Fruit fly (Drosophila melanogaster) whole organism, embryonic: ENCODE data around the gene CG12470.

Experiments used
- Atf6 ChIP-seq: fragments of 200-800 bp; sonication (Bioruptor generic); IDR thresholded peaks from 2 replicates; pipeline ENCODE4 v1.3.6; 2022; ENCODE audit warnings: missing biosample characterization, missing genetic modification characterization
- B-H2 ChIP-seq: fragments of 200-800 bp; sonication (Bioruptor generic); optimal IDR thresholded peaks from 2 replicates; lab custom pipeline; 2018; ENCODE audit warnings: missing biosample characterization, mild to moderate bottlenecking, missing genetic modification characterization
- C15 ChIP-seq: fragments of 200-800 bp; sonication (Bioruptor generic); IDR thresholded peaks from 3 replicates; pipeline ENCODE4 v1.3.6; 2022; ENCODE audit warnings: missing biosample characterization, missing genetic modification characterization
- CG10209 ChIP-seq: fragments of 200-800 bp; sonication (Bioruptor generic); optimal IDR thresholded peaks from 3 replicates; lab custom pipeline; 2017; ENCODE audit warnings: missing biosample characterization, mild to moderate bottlenecking, missing genetic modification characterization, missing genetic modification reagents
- CG10321 ChIP-seq: fragments of 200-800 bp; sonication (Bioruptor generic); IDR thresholded peaks from 2 replicates; pipeline ENCODE4 v1.3.6; 2022; ENCODE audit warnings: missing biosample characterization, missing genetic modification characterization
- CG11695 ChIP-seq: fragments of 200-800 bp; sonication (Bioruptor generic); IDR thresholded peaks from 3 replicates; pipeline ENCODE4 v1.3.6; 2022; ENCODE audit warnings: missing biosample characterization, missing genetic modification characterization
- CG15514 ChIP-seq: fragments of 200-800 bp; sonication (Bioruptor generic); optimal IDR thresholded peaks from 3 replicates; lab custom pipeline; 2017; ENCODE audit warnings: missing biosample characterization, missing genetic modification characterization, mild to moderate bottlenecking, moderate library complexity, missing genetic modification reagents
- CG15601 ChIP-seq: fragments of 200-800 bp; sonication (Bioruptor generic); optimal IDR thresholded peaks from 3 replicates; lab custom pipeline; 2019; ENCODE audit warnings: missing biosample characterization, mild to moderate bottlenecking, missing genetic modification characterization, moderate library complexity
- CG1647 ChIP-seq: fragments of 200-800 bp; sonication (Bioruptor generic); optimal IDR thresholded peaks from 3 replicates; lab custom pipeline; 2016; ENCODE audit warnings: missing biosample characterization, missing genetic modification characterization
- CG16863 ChIP-seq: fragments of 200-800 bp; sonication (Bioruptor generic); optimal IDR thresholded peaks from 3 replicates; lab custom pipeline; 2016; ENCODE audit warnings: missing biosample characterization, missing genetic modification characterization
- CG17359 ChIP-seq: fragments of 200-800 bp; sonication (Bioruptor generic); optimal IDR thresholded peaks from 3 replicates; lab custom pipeline; 2018; ENCODE audit warnings: missing biosample characterization, mild to moderate bottlenecking, missing genetic modification characterization, moderate library complexity
- CG17568 ChIP-seq: fragments of 200-800 bp; sonication (Bioruptor generic); optimal IDR thresholded peaks from 2 replicates; lab custom pipeline; 2018; ENCODE audit warnings: missing biosample characterization, mild to moderate bottlenecking, missing genetic modification characterization, moderate library complexity
- CG18599 ChIP-seq: fragments of 200-800 bp; sonication (Bioruptor generic); optimal IDR thresholded peaks from 3 replicates; lab custom pipeline; 2017; ENCODE audit warnings: missing biosample characterization, missing genetic modification characterization, mild to moderate bottlenecking, moderate library complexity, missing genetic modification reagents
- CG2678 ChIP-seq: fragments of 200-800 bp; sonication (Bioruptor generic); optimal IDR thresholded peaks from 3 replicates; lab custom pipeline; 2019; ENCODE audit warnings: missing biosample characterization, mild to moderate bottlenecking, missing genetic modification characterization, moderate library complexity
- CG2712 ChIP-seq: fragments of 200-800 bp; optimal IDR thresholded peaks from 3 replicates; lab custom pipeline; 2019; ENCODE audit warnings: missing biosample characterization, mild to moderate bottlenecking, missing genetic modification characterization, moderate library complexity
- CG32767 ChIP-seq: fragments of 200-800 bp; sonication (Bioruptor generic); IDR thresholded peaks from 2 replicates; pipeline ENCODE4 v1.3.6; 2022; ENCODE audit warnings: missing biosample characterization, missing genetic modification characterization
- CG3281 ChIP-seq: fragments of 200-800 bp; sonication (Bioruptor generic); optimal IDR thresholded peaks from 3 replicates; lab custom pipeline; 2017; ENCODE audit warnings: missing biosample characterization, mild to moderate bottlenecking, missing genetic modification characterization
- CG4617 ChIP-seq: fragments of 200-800 bp; sonication (Bioruptor generic); optimal IDR thresholded peaks from 3 replicates; lab custom pipeline; 2016; ENCODE audit warnings: missing biosample characterization, missing genetic modification characterization, borderline replicate concordance
- CG6254 ChIP-seq: fragments of 200-800 bp; sonication (Bioruptor generic); optimal IDR thresholded peaks from 3 replicates; lab custom pipeline; 2017; ENCODE audit warnings: mild to moderate bottlenecking, missing biosample characterization, missing genetic modification reagents, missing genetic modification characterization
- CG6683 ChIP-seq: fragments of 200-800 bp; sonication (Bioruptor generic); optimal IDR thresholded peaks from 2 replicates; lab custom pipeline; 2017; ENCODE audit warnings: missing biosample characterization, mild to moderate bottlenecking, missing genetic modification characterization, missing genetic modification reagents
- CG6813 ChIP-seq: fragments of 200-800 bp; sonication (Bioruptor generic); optimal IDR thresholded peaks from 2 replicates; lab custom pipeline; 2017; ENCODE audit warnings: missing biosample characterization, missing genetic modification characterization, mild to moderate bottlenecking, moderate library complexity, missing genetic modification reagents
- CG8290 ChIP-seq, 3 experiments: fragments of 200-800 bp; sonication (Bioruptor generic); optimal IDR thresholded peaks; 2 replicates each; lab custom pipeline; 2016 to 2019; ENCODE audit warnings: missing biosample characterization in 3 of 3, missing genetic modification characterization in 3 of 3, mild to moderate bottlenecking in 2 of 3, moderate library complexity in 1 of 3
- CG8388 ChIP-seq: fragments of 200-800 bp; sonication (Bioruptor generic); optimal IDR thresholded peaks from 2 replicates; lab custom pipeline; 2019; ENCODE audit warnings: missing biosample characterization, mild to moderate bottlenecking, missing genetic modification characterization, moderate library complexity
- Chrac-16 ChIP-seq: fragments of 200-800 bp; sonication (Bioruptor generic); optimal IDR thresholded peaks from 3 replicates; lab custom pipeline; 2016; ENCODE audit warnings: missing biosample characterization, missing genetic modification characterization
- CkIIα-i1 ChIP-seq: fragments of 200-800 bp; sonication (Bioruptor generic); IDR thresholded peaks from 2 replicates; pipeline ENCODE4 v1.3.6; 2022; ENCODE audit warnings: missing biosample characterization, missing genetic modification characterization
- Elba2 ChIP-seq: fragments of 200-800 bp; sonication (Bioruptor generic); optimal IDR thresholded peaks from 3 replicates; lab custom pipeline; 2016; ENCODE audit warnings: missing biosample characterization, missing genetic modification characterization
- Fer3 ChIP-seq: fragments of 200-800 bp; sonication (Bioruptor generic); optimal IDR thresholded peaks from 2 replicates; lab custom pipeline; 2018; ENCODE audit warnings: missing biosample characterization, mild to moderate bottlenecking, missing genetic modification characterization, moderate library complexity
- HmgZ ChIP-seq: fragments of 200-800 bp; sonication (Bioruptor generic); optimal IDR thresholded peaks from 2 replicates; lab custom pipeline; 2018; ENCODE audit warnings: missing biosample characterization, mild to moderate bottlenecking, missing genetic modification characterization
- Hmr ChIP-seq: fragments of 200-800 bp; sonication (Bioruptor generic); optimal IDR thresholded peaks from 3 replicates; lab custom pipeline; 2017; ENCODE audit warnings: mild to moderate bottlenecking, missing biosample characterization, missing genetic modification reagents, missing genetic modification characterization
- MBD-R2 ChIP-seq: fragments of 200-800 bp; sonication (Bioruptor generic); IDR thresholded peaks from 2 replicates; pipeline ENCODE4 v1.3.6; 2022; ENCODE audit warnings: missing biosample characterization, missing genetic modification characterization
- Meics ChIP-seq: fragments of 200-800 bp; sonication (Bioruptor generic); optimal IDR thresholded peaks from 2 replicates; lab custom pipeline; 2017; ENCODE audit warnings: missing biosample characterization, mild to moderate bottlenecking, missing genetic modification characterization
- NFAT ChIP-seq: fragments of 200-800 bp; sonication (Bioruptor generic); IDR thresholded peaks from 2 replicates; pipeline ENCODE4 v1.3.6; 2022; ENCODE audit warnings: missing biosample characterization, missing genetic modification characterization
- Poxn ChIP-seq: fragments of 200-800 bp; sonication (Bioruptor generic); IDR thresholded peaks from 2 replicates; pipeline ENCODE4 v1.3.6; 2022; ENCODE audit warnings: missing biosample characterization, missing genetic modification characterization
- YL-1 ChIP-seq: fragments of 200-800 bp; sonication (Bioruptor generic); optimal IDR thresholded peaks from 3 replicates; lab custom pipeline; 2017; ENCODE audit warnings: missing biosample characterization, mild to moderate bottlenecking, missing genetic modification characterization
- al ChIP-seq: fragments of 200-800 bp; sonication (Bioruptor generic); IDR thresholded peaks from 2 replicates; pipeline ENCODE4 v1.3.6; 2022; ENCODE audit warnings: missing biosample characterization, missing genetic modification characterization
- caup ChIP-seq: fragments of 200-800 bp; sonication (Bioruptor generic); optimal IDR thresholded peaks from 3 replicates; lab custom pipeline; 2017; ENCODE audit warnings: missing biosample characterization, mild to moderate bottlenecking, missing genetic modification characterization, moderate library complexity; ENCODE audit not compliant: severe bottlenecking
- chn ChIP-seq: fragments of 200-800 bp; sonication (Bioruptor generic); optimal IDR thresholded peaks from 2 replicates; lab custom pipeline; 2016; ENCODE audit warnings: missing biosample characterization, missing genetic modification characterization
- cwo ChIP-seq: fragments of 200-800 bp; sonication (Bioruptor generic); optimal IDR thresholded peaks from 3 replicates; lab custom pipeline; 2017; ENCODE audit warnings: missing biosample characterization, missing genetic modification characterization, mild to moderate bottlenecking, moderate library complexity, missing genetic modification reagents
- dmrt99B ChIP-seq: fragments of 200-800 bp; sonication (Bioruptor generic); optimal IDR thresholded peaks from 2 replicates; lab custom pipeline; 2018; ENCODE audit warnings: missing biosample characterization, mild to moderate bottlenecking, missing genetic modification characterization, moderate library complexity
- fd64A ChIP-seq: fragments of 200-800 bp; sonication (Bioruptor generic); optimal IDR thresholded peaks from 3 replicates; lab custom pipeline; 2018; ENCODE audit warnings: missing biosample characterization, mild to moderate bottlenecking, missing genetic modification characterization
- grau ChIP-seq: fragments of 200-800 bp; optimal IDR thresholded peaks from 3 replicates; lab custom pipeline; 2019; ENCODE audit warnings: missing biosample characterization, mild to moderate bottlenecking, missing genetic modification characterization, moderate library complexity
- gro ChIP-seq: fragments of 200-800 bp; sonication (Bioruptor generic); optimal IDR thresholded peaks from 2 replicates; lab custom pipeline; 2016; ENCODE audit warnings: missing biosample characterization, missing genetic modification characterization
- kni ChIP-seq: fragments of 200-800 bp; sonication (Bioruptor generic); optimal IDR thresholded peaks from 3 replicates; lab custom pipeline; 2017; ENCODE audit warnings: mild to moderate bottlenecking, missing biosample characterization, missing genetic modification reagents, missing genetic modification characterization
- lab ChIP-seq: fragments of 200-800 bp; sonication (Bioruptor generic); optimal IDR thresholded peaks from 3 replicates; lab custom pipeline; 2017; ENCODE audit warnings: missing biosample characterization, missing genetic modification characterization, mild to moderate bottlenecking, moderate library complexity, missing genetic modification reagents
- nerfin-1 ChIP-seq: fragments of 200-800 bp; sonication (Bioruptor generic); optimal IDR thresholded peaks from 3 replicates; lab custom pipeline; 2019; ENCODE audit warnings: missing biosample characterization, mild to moderate bottlenecking, missing genetic modification characterization, moderate library complexity
- pros ChIP-seq: fragments of 200-800 bp; sonication (Bioruptor generic); optimal IDR thresholded peaks from 3 replicates; lab custom pipeline; 2019; ENCODE audit warnings: missing biosample characterization, mild to moderate bottlenecking, missing genetic modification characterization, moderate library complexity
- sd ChIP-seq: fragments of 200-800 bp; sonication (Bioruptor generic); optimal IDR thresholded peaks from 3 replicates; lab custom pipeline; 2018; ENCODE audit warnings: missing biosample characterization, mild to moderate bottlenecking, missing genetic modification characterization, moderate library complexity
- sens ChIP-seq: fragments of 200-800 bp; sonication (Bioruptor generic); peaks from one replicate; lab custom pipeline; 2016; ENCODE audit warnings: missing biosample characterization, missing genetic modification characterization
- sim ChIP-seq: fragments of 200-800 bp; sonication (Bioruptor generic); IDR thresholded peaks from 2 replicates; pipeline ENCODE4 v1.3.6; 2022; ENCODE audit warnings: missing biosample characterization, missing genetic modification characterization
- tna ChIP-seq: fragments of 200-800 bp; sonication (Bioruptor generic); IDR thresholded peaks from 2 replicates; pipeline ENCODE4 v1.3.6; 2022; ENCODE audit warnings: missing biosample characterization, missing genetic modification characterization; ENCODE audit not compliant: partially characterized antibody

Gene CG12470

DNA sequence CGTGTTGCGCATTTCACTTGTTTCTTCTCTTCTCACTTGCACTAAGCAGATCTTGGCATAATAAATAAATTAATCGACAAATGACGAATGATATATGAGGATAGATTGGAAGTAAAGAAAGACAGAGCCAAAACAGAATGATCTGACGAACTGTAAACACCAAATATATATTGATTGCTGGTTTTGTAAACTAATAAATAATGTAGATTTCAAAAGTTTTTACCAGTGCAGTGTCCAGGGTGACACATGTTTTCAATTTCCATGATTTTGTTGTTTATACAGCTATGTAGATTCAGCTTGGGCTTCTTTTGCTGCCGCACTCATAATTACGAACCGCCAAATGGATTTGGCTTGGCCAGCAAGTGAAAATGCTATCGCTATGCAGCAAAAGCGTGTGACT lies 3.8 kb downstream of the CG12470 start:
- TF ChIP-seq CG3281 (GFP tag; lab: Kevin White, UChicago) (peak; percentile 9), dmrt99B (tag; lab: Kevin White, UChicago) (no peak), CG6254 (GFP tag; lab: Kevin White, UChicago) (no peak), CG6683 (GFP tag; lab: Kevin White, UChicago) (no peak), lab (GFP tag; lab: Kevin White, UChicago) (peak; percentile 61), grau (tag; lab: Kevin White, UChicago) (no peak), NFAT (no peak), CG8290 (GFP tag; optimal IDR thresholded peaks at IDR 0.05; lab: Kevin White, UChicago) (no peak), CG8290 (tag; optimal IDR thresholded peaks at IDR 0.05; lab: Kevin White, UChicago) (peak in 1 of 2 experiments; percentile 22), al (no peak), CG17359 (tag; lab: Kevin White, UChicago) (no peak), CG32767 (GFP tag; lab: Robert Waterston, UW) (no peak), CG16863 (GFP tag; lab: Kevin White, UChicago) (no peak), YL-1 (GFP tag; lab: Kevin White, UChicago) (no peak), kni (GFP tag; lab: Kevin White, UChicago) (no peak), nerfin-1 (tag; lab: Kevin White, UChicago) (no peak), CG8388 (GFP tag; lab: Kevin White, UChicago) (no peak), CG15601 (tag; lab: Kevin White, UChicago) (no peak), pros (GFP tag; lab: Kevin White, UChicago) (no peak), caup (GFP tag; lab: Kevin White, UChicago) (peak; percentile 43), CkIIα-i1 (GFP tag; lab: Robert Waterston, UW) (no peak), sd (tag; lab: Kevin White, UChicago) (no peak), CG1647 (GFP tag; lab: Kevin White, UChicago) (no peak), CG17568 (GFP tag; lab: Kevin White, UChicago) (peak; percentile 17), chn (GFP tag; lab: Kevin White, UChicago) (no peak), Atf6 (GFP tag; lab: Robert Waterston, UW) (peak; percentile 47; the same call in 1 of the 2 replicates), Fer3 (peak; percentile 3), CG10321 (no peak), CG10209 (GFP tag; lab: Kevin White, UChicago) (peak; percentile 5), gro (GFP tag; lab: Kevin White, UChicago) (no peak), C15 (GFP tag; lab: Robert Waterston, UW) (0 out of 3 replicates have a peak, but pooled peaks have one; percentile 14), CG2712 (no peak), B-H2 (no peak), Hmr (GFP tag; lab: Kevin White, UChicago) (peak; percentile 29), Poxn (no peak), sens (GFP tag; lab: Kevin White, UChicago) (peak; percentile 69), cwo (GFP tag; lab: Kevin White, UChicago) (no peak), CG18599 (GFP tag; lab: Kevin White, UChicago) (peak; percentile 50), CG15514 (GFP tag; lab: Kevin White, UChicago) (peak; percentile 47), Chrac-16 (GFP tag; lab: Kevin White, UChicago) (no peak), sim (GFP tag; lab: Robert Waterston, UW) (no peak), fd64A (GFP tag; lab: Kevin White, UChicago) (no peak), tna (GFP tag; lab: Robert Waterston, UW) (no peak), CG11695 (GFP tag; lab: Robert Waterston, UW) (no peak), HmgZ (tag; lab: Kevin White, UChicago) (no peak), CG2678 (tag; lab: Kevin White, UChicago) (no peak), Meics (GFP tag; lab: Kevin White, UChicago) (peak; percentile 27), Elba2 (GFP tag; lab: Kevin White, UChicago) (no peak), CG6813 (peak; percentile 17), CG4617 (GFP tag; lab: Kevin White, UChicago) (no peak), MBD-R2 (no peak)
